Worm (Caenorhabditis elegans) whole organism, mixed stage, embryonic: ENCODE measurements around the gene F41B5.12.

Source experiments
- elt-1 ChIP-seq: sonication (generic microtip); optimal IDR thresholded peaks from 2 replicates; lab custom pipeline; 2017; ENCODE audit warnings: missing genetic modification characterization, mild to moderate bottlenecking, missing compliant biosample characterization, antibody characterized with exemption, moderate library complexity, borderline replicate concordance; ENCODE audit not compliant: insufficient read depth
- mab-5 ChIP-seq: fragments of 150-350 bp; optimal IDR thresholded peaks from 2 replicates; lab custom pipeline; 2014; ENCODE audit warnings: missing biosample characterization, missing genetic modification characterization
- pha-4 ChIP-seq: fragments of 150-350 bp; optimal IDR thresholded peaks from 2 replicates; lab custom pipeline; 2018; ENCODE audit warnings: missing biosample characterization, missing genetic modification reagents, missing genetic modification characterization
- sem-2 ChIP-seq: fragments of 200-800 bp; sonication (Bioruptor generic); optimal IDR thresholded peaks from 2 replicates; lab custom pipeline; 2018; ENCODE audit warnings: mild to moderate bottlenecking, missing genetic modification characterization, missing compliant biosample characterization
- snpc-4 ChIP-seq: fragments of 150-350 bp; optimal IDR thresholded peaks from 2 replicates; lab custom pipeline; 2014; ENCODE audit warnings: missing biosample characterization, missing genetic modification characterization
- ztf-11 ChIP-seq: fragments of 150-350 bp; optimal IDR thresholded peaks from 2 replicates; lab custom pipeline; 2014; ENCODE audit warnings: missing biosample characterization, missing genetic modification characterization

ce11 chrV:2281499-2281898 lies 20.7 kb downstream of the F41B5.12 start, which contains the start of gene nhr-228:
- TF ChIP-seq ztf-11: no peak
- TF ChIP-seq sem-2: no peak
- no peak for TF ChIP-seq elt-1 (tag; lab: Kevin White, UChicago)
- TF ChIP-seq snpc-4: no peak
- no peak for TF ChIP-seq mab-5 (tag; lab: Kevin White, UChicago)
- TF ChIP-seq pha-4: peak; percentile 14
